Fruit fly (Drosophila melanogaster) whole organism, embryonic: ENCODE results near the gene CG3337.

ENCODE experiments used
- Antp ChIP-seq: fragments of 200-800 bp; sonication (Bioruptor generic); optimal IDR thresholded peaks from 3 replicates; lab custom pipeline; 2016; ENCODE audit warnings: missing biosample characterization, missing genetic modification characterization
- BEAF-32 ChIP-seq: fragments of 200-800 bp; sonication (Bioruptor generic); optimal IDR thresholded peaks from 3 replicates; lab custom pipeline; 2017; ENCODE audit warnings: missing biosample characterization, missing genetic modification characterization, mild to moderate bottlenecking, moderate library complexity, missing genetic modification reagents
- CG10147 ChIP-seq: fragments of 200-800 bp; sonication (Bioruptor generic); optimal IDR thresholded peaks from 2 replicates; lab custom pipeline; 2019; ENCODE audit warnings: missing biosample characterization, mild to moderate bottlenecking, missing genetic modification characterization, moderate library complexity
- CG10543 ChIP-seq: fragments of 200-800 bp; sonication (Bioruptor generic); optimal IDR thresholded peaks from 3 replicates; lab custom pipeline; 2017; ENCODE audit warnings: missing biosample characterization, mild to moderate bottlenecking, missing genetic modification characterization, moderate library complexity
- CG12104 ChIP-seq: fragments of 200-800 bp; sonication (Bioruptor generic); optimal IDR thresholded peaks from 3 replicates; lab custom pipeline; 2016; ENCODE audit warnings: missing biosample characterization, missing genetic modification characterization
- CG15601 ChIP-seq: fragments of 200-800 bp; sonication (Bioruptor generic); optimal IDR thresholded peaks from 3 replicates; lab custom pipeline; 2019; ENCODE audit warnings: missing biosample characterization, mild to moderate bottlenecking, missing genetic modification characterization, moderate library complexity
- CG1647 ChIP-seq: fragments of 200-800 bp; sonication (Bioruptor generic); optimal IDR thresholded peaks from 3 replicates; lab custom pipeline; 2016; ENCODE audit warnings: missing biosample characterization, missing genetic modification characterization
- CG16815 ChIP-seq: fragments of 200-800 bp; sonication (Bioruptor generic); optimal IDR thresholded peaks from 3 replicates; lab custom pipeline; 2017; ENCODE audit warnings: missing biosample characterization, mild to moderate bottlenecking, missing genetic modification characterization
- CG18476 ChIP-seq: fragments of 200-800 bp; sonication (Bioruptor generic); optimal IDR thresholded peaks from 2 replicates; lab custom pipeline; 2016; ENCODE audit warnings: missing biosample characterization, mild to moderate bottlenecking, missing genetic modification characterization
- CG30403 ChIP-seq: fragments of 200-800 bp; sonication (Bioruptor generic); optimal IDR thresholded peaks from 3 replicates; lab custom pipeline; 2016; ENCODE audit warnings: missing biosample characterization, missing genetic modification characterization
- CG3065 ChIP-seq: fragments of 200-800 bp; sonication (Bioruptor generic); optimal IDR thresholded peaks from 2 replicates; lab custom pipeline; 2016; ENCODE audit warnings: missing biosample characterization, missing genetic modification characterization
- CG32532 ChIP-seq: fragments of 200-800 bp; sonication (Bioruptor generic); IDR thresholded peaks from 2 replicates; pipeline ENCODE4 v1.3.6; 2022; ENCODE audit warnings: missing biosample characterization, missing genetic modification characterization
- CG33213 ChIP-seq: fragments of 200-800 bp; sonication (Bioruptor generic); optimal IDR thresholded peaks from 3 replicates; lab custom pipeline; 2016; ENCODE audit warnings: missing biosample characterization, missing genetic modification characterization
- CG3726 ChIP-seq: fragments of 200-800 bp; sonication (Bioruptor generic); IDR thresholded peaks from 3 replicates; pipeline ENCODE4, ENCODE4 v1.3.6; 2022; ENCODE audit warnings: missing biosample characterization, missing genetic modification characterization
- CG3995 ChIP-seq: fragments of 200-800 bp; sonication (Bioruptor generic); optimal IDR thresholded peaks from 3 replicates; lab custom pipeline; 2016; ENCODE audit warnings: missing biosample characterization, missing genetic modification characterization
- CG42726 ChIP-seq: fragments of 200-800 bp; sonication (Bioruptor generic); IDR thresholded peaks from 2 replicates; pipeline ENCODE4 v1.3.6; 2022; ENCODE audit warnings: missing biosample characterization, missing genetic modification characterization; ENCODE audit not compliant: partially characterized antibody
- CG7271 ChIP-seq: fragments of 200-800 bp; sonication (Bioruptor generic); optimal IDR thresholded peaks from 2 replicates; lab custom pipeline; 2018; ENCODE audit warnings: missing biosample characterization, mild to moderate bottlenecking, missing genetic modification characterization, moderate library complexity
- CG7357 ChIP-seq: fragments of 200-800 bp; sonication (Bioruptor generic); IDR thresholded peaks from 3 replicates; pipeline ENCODE4 v1.3.6; 2022; ENCODE audit warnings: missing biosample characterization, missing genetic modification characterization
- D19A ChIP-seq: fragments of 200-800 bp; optimal IDR thresholded peaks from 3 replicates; lab custom pipeline; 2019; ENCODE audit warnings: missing biosample characterization, mild to moderate bottlenecking, missing genetic modification characterization, moderate library complexity
- Doc3 ChIP-seq: fragments of 200-800 bp; sonication (Bioruptor generic); IDR thresholded peaks from 3 replicates; pipeline ENCODE4 v1.3.6; 2022; ENCODE audit warnings: missing biosample characterization, missing genetic modification characterization; ENCODE audit not compliant: partially characterized antibody
- Dp ChIP-seq: fragments of 200-800 bp; sonication (Bioruptor generic); optimal IDR thresholded peaks from 2 replicates; lab custom pipeline; 2018; ENCODE audit warnings: missing biosample characterization, mild to moderate bottlenecking, missing genetic modification characterization, moderate library complexity
- Ets65A ChIP-seq: fragments of 200-800 bp; sonication (Bioruptor generic); peaks from one replicate; lab custom pipeline; 2016; ENCODE audit warnings: missing biosample characterization, missing genetic modification characterization
- Hand ChIP-seq: fragments of 200-800 bp; sonication (Bioruptor generic); optimal IDR thresholded peaks from 2 replicates; lab custom pipeline; 2017; ENCODE audit warnings: mild to moderate bottlenecking, missing biosample characterization, missing genetic modification reagents, missing genetic modification characterization
- MTF-1 ChIP-seq: fragments of 200-800 bp; sonication (Bioruptor generic); optimal IDR thresholded peaks from 2 replicates; lab custom pipeline; 2018; ENCODE audit warnings: missing biosample characterization, mild to moderate bottlenecking, missing genetic modification characterization, borderline replicate concordance
- Neu2 ChIP-seq: fragments of 200-800 bp; sonication (Bioruptor generic); optimal IDR thresholded peaks from 3 replicates; lab custom pipeline; 2016; ENCODE audit warnings: missing biosample characterization, missing genetic modification characterization, borderline replicate concordance
- Opbp ChIP-seq: fragments of 200-800 bp; sonication (Bioruptor generic); IDR thresholded peaks from 3 replicates; pipeline ENCODE4 v1.3.6; 2022; ENCODE audit warnings: missing biosample characterization, missing genetic modification characterization; ENCODE audit not compliant: partially characterized antibody
- Scr ChIP-seq: fragments of 200-800 bp; sonication (Bioruptor generic); IDR thresholded peaks from 2 replicates; pipeline ENCODE4 v1.3.6; 2022; ENCODE audit warnings: missing biosample characterization, missing genetic modification characterization; ENCODE audit not compliant: partially characterized antibody
- Six4 ChIP-seq: fragments of 200-800 bp; sonication (Bioruptor generic); optimal IDR thresholded peaks from 2 replicates; lab custom pipeline; 2016; ENCODE audit warnings: missing biosample characterization, missing genetic modification characterization
- Sry-δ ChIP-seq: fragments of 200-800 bp; sonication (Bioruptor generic); optimal IDR thresholded peaks from 2 replicates; lab custom pipeline; 2016; ENCODE audit warnings: missing biosample characterization, missing genetic modification characterization
- Stat92E ChIP-seq, 3 experiments: fragments of >200 bp in 2 of 3; fragments of 200-800 bp in 1 of 3; sonication (Bioruptor generic) in 1 of 3; optimal IDR thresholded peaks; 2 replicates each; lab custom pipeline; 2017 to 2019; ENCODE audit warnings: missing biosample characterization in 3 of 3, missing genetic modification characterization in 3 of 3, mild to moderate bottlenecking in 1 of 3, moderate library complexity in 1 of 3
- Vsx1 ChIP-seq: fragments of 200-800 bp; sonication (Bioruptor generic); optimal IDR thresholded peaks from 2 replicates; lab custom pipeline; 2017; ENCODE audit warnings: missing biosample characterization, mild to moderate bottlenecking, missing genetic modification characterization, missing genetic modification reagents
- cas ChIP-seq: fragments of 200-800 bp; sonication (Bioruptor generic); IDR thresholded peaks from 2 replicates; pipeline ENCODE4 v1.3.6; 2022; ENCODE audit warnings: missing biosample characterization, missing genetic modification characterization
- caup ChIP-seq: fragments of 200-800 bp; sonication (Bioruptor generic); optimal IDR thresholded peaks from 3 replicates; lab custom pipeline; 2017; ENCODE audit warnings: missing biosample characterization, mild to moderate bottlenecking, missing genetic modification characterization, moderate library complexity; ENCODE audit not compliant: severe bottlenecking
- cg ChIP-seq: fragments of 200-800 bp; sonication (Bioruptor generic); optimal IDR thresholded peaks from 3 replicates; lab custom pipeline; 2019; ENCODE audit warnings: missing biosample characterization, mild to moderate bottlenecking, missing genetic modification characterization, moderate library complexity
- eve ChIP-seq, 2 experiments: fragments of >200 bp; optimal IDR thresholded peaks; 2 replicates each; lab custom pipeline; 2017; ENCODE audit warnings: missing biosample characterization in 2 of 2, missing genetic modification characterization in 2 of 2
- fru ChIP-seq: fragments of >200 bp; optimal IDR thresholded peaks from 2 replicates; lab custom pipeline; 2017
- h ChIP-seq: fragments of >200 bp; optimal IDR thresholded peaks from 2 replicates; lab custom pipeline; 2017
- hbn ChIP-seq: fragments of 200-800 bp; sonication (Bioruptor generic); IDR thresholded peaks from 2 replicates; pipeline ENCODE4 v1.3.6; 2022; ENCODE audit warnings: missing biosample characterization, missing genetic modification characterization; ENCODE audit not compliant: partially characterized antibody
- insv ChIP-seq, 2 experiments: fragments of 200-800 bp; sonication (Bioruptor generic); optimal IDR thresholded peaks; 3 replicates each; lab custom pipeline; 2016 to 2018; ENCODE audit warnings: missing biosample characterization in 2 of 2, missing genetic modification characterization in 2 of 2
- kah ChIP-seq: fragments of 200-800 bp; sonication (Bioruptor generic); optimal IDR thresholded peaks from 2 replicates; lab custom pipeline; 2018; ENCODE audit warnings: missing biosample characterization, mild to moderate bottlenecking, missing genetic modification characterization
- nom ChIP-seq: fragments of 200-800 bp; sonication (Bioruptor generic); optimal IDR thresholded peaks from 2 replicates; lab custom pipeline; 2017; ENCODE audit warnings: missing biosample characterization, missing genetic modification characterization, mild to moderate bottlenecking, moderate library complexity, missing genetic modification reagents
- otp ChIP-seq: fragments of 200-800 bp; sonication (Bioruptor generic); IDR thresholded peaks from 3 replicates; pipeline ENCODE4, ENCODE4 v1.3.6; 2022; ENCODE audit warnings: missing biosample characterization, missing genetic modification characterization
- pzg ChIP-seq: fragments of 200-800 bp; sonication (Bioruptor generic); optimal IDR thresholded peaks from 3 replicates; lab custom pipeline; 2018; ENCODE audit warnings: missing biosample characterization, mild to moderate bottlenecking, missing genetic modification characterization, moderate library complexity
- ranshi ChIP-seq: fragments of 200-800 bp; sonication (Bioruptor generic); IDR thresholded peaks from 2 replicates; pipeline ENCODE4 v1.3.6; 2022; ENCODE audit warnings: missing biosample characterization, missing genetic modification characterization
- slp2 ChIP-seq: fragments of 200-800 bp; sonication (Bioruptor generic); optimal IDR thresholded peaks from 2 replicates; lab custom pipeline; 2016; ENCODE audit warnings: missing biosample characterization, missing genetic modification characterization
- sob ChIP-seq: fragments of 200-800 bp; sonication (Bioruptor generic); IDR thresholded peaks from 2 replicates; pipeline ENCODE4 v1.3.6; 2022; ENCODE audit warnings: missing biosample characterization, missing genetic modification characterization
- trem ChIP-seq: fragments of 200-800 bp; optimal IDR thresholded peaks from 3 replicates; lab custom pipeline; 2019; ENCODE audit warnings: missing biosample characterization, mild to moderate bottlenecking, missing genetic modification characterization, moderate library complexity
- wdn ChIP-seq: fragments of 200-800 bp; sonication (Bioruptor generic); IDR thresholded peaks from 2 replicates; pipeline ENCODE4 v1.3.6; 2022; ENCODE audit warnings: missing biosample characterization, missing genetic modification characterization
- wek ChIP-seq: fragments of 200-800 bp; sonication (Bioruptor generic); optimal IDR thresholded peaks from 3 replicates; lab custom pipeline; 2018; ENCODE audit warnings: missing biosample characterization, mild to moderate bottlenecking, missing genetic modification characterization, moderate library complexity
- wor ChIP-seq: fragments of 200-800 bp; sonication (Bioruptor generic); IDR thresholded peaks from 2 replicates; pipeline ENCODE4 v1.3.6; 2022; ENCODE audit warnings: missing biosample characterization, missing genetic modification characterization
- zen ChIP-seq: fragments of 200-800 bp; sonication (Bioruptor generic); optimal IDR thresholded peaks from 3 replicates; lab custom pipeline; 2018; ENCODE audit warnings: missing biosample characterization, mild to moderate bottlenecking, missing genetic modification characterization, moderate library complexity

Gene CG3337

dm6 chr3R:21176663-21177145, 46.7 kb downstream of the CG3337 start:
- TF ChIP-seq pzg (GFP tag; lab: Kevin White, UChicago) (no peak), CG10147 (GFP tag; lab: Kevin White, UChicago) (no peak), ranshi (GFP tag; lab: Robert Waterston, UW) (no peak), MTF-1 (GFP tag; lab: Kevin White, UChicago) (no peak), BEAF-32 (no peak), Ets65A (GFP tag; lab: Kevin White, UChicago) (peak; percentile 20), CG33213 (GFP tag; lab: Kevin White, UChicago) (no peak), Scr (no peak), wek (peak; percentile 31), CG12104 (GFP tag; lab: Kevin White, UChicago) (no peak), CG10543 (GFP tag; lab: Kevin White, UChicago) (no peak), Sry-δ (GFP tag; lab: Kevin White, UChicago) (no peak), CG3995 (no peak), wdn (0 out of 2 replicates have a peak, but pooled peaks have one; percentile 30), Opbp (GFP tag; lab: Robert Waterston, UW) (no peak), Neu2 (GFP tag; lab: Kevin White, UChicago) (no peak), CG32532 (GFP tag; lab: Robert Waterston, UW) (peak; percentile 72), CG1647 (GFP tag; lab: Kevin White, UChicago) (peak; percentile 10), CG42726 (GFP tag; lab: Robert Waterston, UW) (no peak), sob (no peak), fru (lab: Kevin White, UChicago) (no peak), wor (GFP tag; lab: Robert Waterston, UW) (no peak), Vsx1 (no peak), CG16815 (GFP tag; lab: Kevin White, UChicago) (no peak), nom (GFP tag; lab: Kevin White, UChicago) (peak; percentile 47), Dp (GFP tag; lab: Kevin White, UChicago) (no peak), CG30403 (GFP tag; lab: Kevin White, UChicago) (no peak), Antp (GFP tag; lab: Kevin White, UChicago) (no peak), zen (tag; lab: Kevin White, UChicago) (no peak), hbn (no peak), insv (GFP tag; optimal IDR thresholded peaks at IDR 0.05; lab: Kevin White, UChicago) (no peak), Stat92E (GFP tag; optimal IDR thresholded peaks at IDR 0.05; lab: Kevin White, UChicago) (no peak), slp2 (GFP tag; lab: Kevin White, UChicago) (no peak), Six4 (GFP tag; lab: Kevin White, UChicago) (no peak), eve (GFP tag; optimal IDR thresholded peaks at IDR 0.05; lab: Kevin White, UChicago) (no peak), cg (GFP tag; lab: Kevin White, UChicago) (no peak), otp (GFP tag; lab: Robert Waterston, UW) (no peak; the same call in 2 of the 3 replicates), caup (GFP tag; lab: Kevin White, UChicago) (peak; percentile 36), D19A (tag; lab: Kevin White, UChicago) (peak; percentile 21), Doc3 (GFP tag; lab: Robert Waterston, UW) (no peak), CG3065 (no peak), CG7271 (tag; lab: Kevin White, UChicago) (no peak), cas (GFP tag; lab: Robert Waterston, UW) (no peak), CG7357 (GFP tag; lab: Robert Waterston, UW) (no peak), CG3726 (GFP tag; lab: Robert Waterston, UW) (no peak), CG15601 (tag; lab: Kevin White, UChicago) (peak; percentile 21), h (lab: Kevin White, UChicago) (no peak), trem (no peak), CG18476 (GFP tag; lab: Kevin White, UChicago) (no peak), Hand (GFP tag; lab: Kevin White, UChicago) (peak; percentile 21), kah (GFP tag; lab: Kevin White, UChicago) (no peak)
